Worm (Caenorhabditis elegans) whole organism, young adult: ENCODE measurements around the gene gos-28.
A peak's percentile ranks its signal among the peaks of the same experiment; 100 is the strongest.

Source experiments
- B0336.3 ChIP-seq: fragments of 200-800 bp; sonication (Bioruptor generic); IDR thresholded peaks from 2 replicates; pipeline ENCODE4 v1.3.6; 2022; ENCODE audit warnings: missing genetic modification characterization, missing compliant biosample characterization
- C06A6.2 ChIP-seq: fragments of 200-800 bp; sonication (Bioruptor generic); conservative IDR thresholded peaks from 2 replicates; pipeline ENCODE4 v1.3.6; 2022; ENCODE audit warnings: missing genetic modification characterization, missing compliant biosample characterization
- C17E4.6 ChIP-seq: fragments of 200-800 bp; sonication (Bioruptor generic); IDR thresholded peaks from 2 replicates; pipeline ENCODE4 v1.3.6; 2022; ENCODE audit warnings: missing genetic modification reagents, missing genetic modification characterization, missing compliant biosample characterization
- D2030.7 ChIP-seq: fragments of 200-800 bp; sonication (Bioruptor generic); IDR thresholded peaks from 2 replicates; pipeline ENCODE4 v1.3.6; 2022; ENCODE audit warnings: missing genetic modification reagents, missing genetic modification characterization, missing compliant biosample characterization
- F10E7.11 ChIP-seq: sonication (generic microtip); optimal IDR thresholded peaks from 2 replicates; lab custom pipeline; 2017; ENCODE audit warnings: mild to moderate bottlenecking, missing genetic modification characterization, moderate library complexity, missing compliant biosample characterization
- F23B12.7 ChIP-seq: sonication (generic microtip); optimal IDR thresholded peaks from 2 replicates; lab custom pipeline; 2017; ENCODE audit warnings: missing genetic modification characterization, mild to moderate bottlenecking, missing compliant biosample characterization, antibody characterized with exemption, moderate library complexity; ENCODE audit not compliant: insufficient read depth
- F49E8.2 ChIP-seq: sonication (generic microtip); optimal IDR thresholded peaks from 3 replicates; lab custom pipeline; 2017; ENCODE audit warnings: missing genetic modification characterization, mild to moderate bottlenecking, missing compliant biosample characterization, antibody characterized with exemption, moderate library complexity; ENCODE audit not compliant: insufficient read depth
- F57A8.1 ChIP-seq: fragments of 200-800 bp; sonication (Bioruptor generic); optimal IDR thresholded peaks from 2 replicates; lab custom pipeline; 2018; ENCODE audit warnings: mild to moderate bottlenecking, missing genetic modification characterization, moderate library complexity, missing compliant biosample characterization
- T07F8.4 ChIP-seq: sonication (generic microtip); optimal IDR thresholded peaks from 2 replicates; lab custom pipeline; 2016; ENCODE audit warnings: mild to moderate bottlenecking, missing genetic modification characterization, moderate library complexity, missing compliant biosample characterization
- Y53F4B.3 ChIP-seq: fragments of 200-800 bp; sonication (Bioruptor generic); IDR thresholded peaks from 2 replicates; pipeline ENCODE4 v1.3.6; 2022; ENCODE audit warnings: missing genetic modification reagents, missing genetic modification characterization, missing compliant biosample characterization
- Y56A3A.18 ChIP-seq: fragments of 200-800 bp; sonication (Bioruptor generic); IDR thresholded peaks from 2 replicates; pipeline ENCODE4 v1.3.6; 2022; ENCODE audit warnings: missing genetic modification reagents, missing genetic modification characterization, missing compliant biosample characterization
- Y95B8A.8 ChIP-seq: fragments of 200-800 bp; sonication (Bioruptor generic); IDR thresholded peaks from 2 replicates; pipeline ENCODE4 v1.3.6; 2022; ENCODE audit warnings: missing genetic modification reagents, missing genetic modification characterization, missing compliant biosample characterization
- ama-1 ChIP-seq, 3 experiments: fragments of 150-350 bp in 1 of 3; sonication (generic microtip) in 2 of 3; optimal IDR thresholded peaks; 2 replicates each; lab custom pipeline; 2014 to 2018; ENCODE audit warnings: missing biosample characterization in 2 of 3, missing genetic modification characterization in 2 of 3, missing genetic modification reagents in 2 of 3
- atf-7 ChIP-seq: sonication (generic microtip); optimal IDR thresholded peaks from 2 replicates; lab custom pipeline; 2017; ENCODE audit warnings: mild to moderate bottlenecking, missing genetic modification characterization, missing compliant biosample characterization
- attf-6 ChIP-seq: fragments of 200-800 bp; sonication (Bioruptor generic); IDR thresholded peaks from 2 replicates; pipeline ENCODE4 v1.3.6; 2022; ENCODE audit warnings: missing genetic modification reagents, missing genetic modification characterization, missing compliant biosample characterization
- bed-1 ChIP-seq: fragments of 200-800 bp; sonication (Bioruptor generic); IDR thresholded peaks from 2 replicates; pipeline ENCODE4 v1.3.6; 2022; ENCODE audit warnings: missing genetic modification reagents, missing genetic modification characterization, missing compliant biosample characterization
- bed-2 ChIP-seq: fragments of 200-800 bp; sonication (Bioruptor generic); IDR thresholded peaks from 2 replicates; pipeline ENCODE4 v1.3.6; 2022; ENCODE audit warnings: missing genetic modification reagents, missing genetic modification characterization, missing compliant biosample characterization
- ccch-3 ChIP-seq: fragments of 200-800 bp; sonication (Bioruptor generic); optimal IDR thresholded peaks from 2 replicates; lab custom pipeline; 2018; ENCODE audit warnings: mild to moderate bottlenecking, missing genetic modification characterization, missing compliant biosample characterization
- cebp-2 ChIP-seq: fragments of 200-800 bp; sonication (Bioruptor generic); IDR thresholded peaks from 2 replicates; pipeline ENCODE4 v1.3.6; 2022; ENCODE audit warnings: missing genetic modification characterization, missing compliant biosample characterization
- ceh-27 ChIP-seq: fragments of 200-800 bp; sonication (Bioruptor generic); optimal IDR thresholded peaks from 2 replicates; lab custom pipeline; 2018; ENCODE audit warnings: mild to moderate bottlenecking, missing genetic modification characterization, moderate library complexity, missing compliant biosample characterization
- ceh-79 ChIP-seq: sonication (generic microtip); optimal IDR thresholded peaks from 2 replicates; lab custom pipeline; 2017; ENCODE audit warnings: mild to moderate bottlenecking, missing genetic modification characterization, missing compliant biosample characterization
- egl-18 ChIP-seq: fragments of 200-800 bp; sonication (Bioruptor generic); IDR thresholded peaks from 2 replicates; pipeline ENCODE4 v1.3.6; 2022; ENCODE audit warnings: missing genetic modification reagents, missing genetic modification characterization, missing compliant biosample characterization
- ets-4 ChIP-seq: fragments of 200-800 bp; sonication (Bioruptor generic); optimal IDR thresholded peaks from 2 replicates; lab custom pipeline; 2018; ENCODE audit warnings: mild to moderate bottlenecking, missing genetic modification characterization, missing compliant biosample characterization
- fkh-3 ChIP-seq: sonication (generic microtip); optimal IDR thresholded peaks from 2 replicates; lab custom pipeline; 2016; ENCODE audit warnings: mild to moderate bottlenecking, missing genetic modification characterization, missing compliant biosample characterization
- hlh-26 ChIP-seq: fragments of 200-800 bp; sonication (Bioruptor generic); conservative IDR thresholded peaks from 2 replicates; pipeline ENCODE4 v1.3.6; 2022; ENCODE audit warnings: missing genetic modification reagents, missing genetic modification characterization, missing compliant biosample characterization
- hmg-1.2 ChIP-seq: fragments of 200-800 bp; sonication (Bioruptor generic); IDR thresholded peaks from 2 replicates; pipeline ENCODE4 v1.3.6; 2022; ENCODE audit warnings: missing genetic modification reagents, missing genetic modification characterization, missing compliant biosample characterization
- hrde-1 ChIP-seq: sonication (generic microtip); optimal IDR thresholded peaks from 2 replicates; lab custom pipeline; 2016; ENCODE audit warnings: missing genetic modification characterization, mild to moderate bottlenecking, missing compliant biosample characterization, moderate library complexity, missing genotype, missing genetic modification reagents, borderline replicate concordance
- let-526 ChIP-seq: fragments of 200-800 bp; sonication (Bioruptor generic); IDR thresholded peaks from 2 replicates; pipeline ENCODE4 v1.3.6; 2022; ENCODE audit warnings: missing genetic modification reagents, missing genetic modification characterization, missing compliant biosample characterization
- let-607 ChIP-seq, 2 experiments: fragments of 200-800 bp in 1 of 2; sonication (Bioruptor generic) in 1 of 2; sonication (generic microtip) in 1 of 2; optimal IDR thresholded peaks; 2 replicates each; lab custom pipeline; 2016 to 2018; ENCODE audit warnings: mild to moderate bottlenecking in 2 of 2, missing compliant biosample characterization in 2 of 2, missing genetic modification characterization in 2 of 2, moderate library complexity in 2 of 2, missing genotype in 1 of 2
- lin-54 ChIP-seq: fragments of 200-800 bp; sonication (Bioruptor generic); optimal IDR thresholded peaks from 2 replicates; lab custom pipeline; 2018; ENCODE audit warnings: mild to moderate bottlenecking, missing genetic modification characterization, missing compliant biosample characterization
- lir-1 ChIP-seq: fragments of 200-800 bp; sonication (Bioruptor generic); conservative IDR thresholded peaks from 2 replicates; pipeline ENCODE4 v1.3.6; 2022; ENCODE audit warnings: missing genetic modification reagents, missing genetic modification characterization, missing compliant biosample characterization
- lsl-1 ChIP-seq: fragments of 200-800 bp; sonication (Bioruptor generic); optimal IDR thresholded peaks from 2 replicates; lab custom pipeline; 2018; ENCODE audit warnings: mild to moderate bottlenecking, missing genetic modification characterization, moderate library complexity, missing compliant biosample characterization
- madf-10 ChIP-seq: sonication (generic microtip); optimal IDR thresholded peaks from 2 replicates; lab custom pipeline; 2016; ENCODE audit warnings: mild to moderate bottlenecking, missing genetic modification characterization, missing compliant biosample characterization
- madf-3 ChIP-seq: fragments of 200-800 bp; sonication (Bioruptor generic); IDR thresholded peaks from 2 replicates; pipeline ENCODE4 v1.3.6; 2022; ENCODE audit warnings: missing genetic modification reagents, missing genetic modification characterization, missing compliant biosample characterization
- nhr-80 ChIP-seq: sonication (generic microtip); optimal IDR thresholded peaks from 2 replicates; lab custom pipeline; 2016; ENCODE audit warnings: missing genetic modification characterization, missing compliant biosample characterization
- pha-4 ChIP-seq: fragments of 150-350 bp; sonication (generic microtip); optimal IDR thresholded peaks from 2 replicates; lab custom pipeline; 2014; ENCODE audit warnings: missing biosample characterization, missing genetic modification reagents, missing genetic modification characterization
- repo-1 ChIP-seq: sonication (generic microtip); optimal IDR thresholded peaks from 2 replicates; lab custom pipeline; 2017; ENCODE audit warnings: mild to moderate bottlenecking, missing genetic modification characterization, missing compliant biosample characterization
- rpc-1 ChIP-seq, 2 experiments: fragments of 150-350 bp in 1 of 2; sonication (generic microtip) in 1 of 2; optimal IDR thresholded peaks; 2 replicates each; lab custom pipeline; 2014 to 2018; ENCODE audit warnings: missing biosample characterization in 1 of 2, missing genetic modification characterization in 1 of 2, missing genetic modification reagents in 1 of 2, missing genotype in 1 of 2
- snpc-1.3 ChIP-seq: sonication (generic microtip); optimal IDR thresholded peaks from 2 replicates; lab custom pipeline; 2017; ENCODE audit warnings: missing genetic modification characterization, mild to moderate bottlenecking, missing compliant biosample characterization, antibody characterized with exemption, moderate library complexity, missing genotype, missing genetic modification reagents; ENCODE audit not compliant: insufficient read depth
- snpc-4 ChIP-seq, 5 experiments: fragments of 150-350 bp in 1 of 5; sonication (generic microtip) in 4 of 5; optimal IDR thresholded peaks; 2 replicates each; lab custom pipeline; 2014 to 2018; ENCODE audit warnings: missing genetic modification characterization in 5 of 5, missing biosample characterization in 3 of 5, antibody characterized with exemption in 2 of 5, mild to moderate bottlenecking in 2 of 5, missing compliant biosample characterization in 2 of 5, missing genotype in 2 of 5, moderate library complexity in 2 of 5, missing genetic modification reagents in 1 of 5
- tbx-9 ChIP-seq: sonication (generic microtip); optimal IDR thresholded peaks from 2 replicates; lab custom pipeline; 2016; ENCODE audit warnings: borderline replicate concordance, missing genetic modification characterization, inconsistent platforms, missing compliant biosample characterization
- tlf-1 ChIP-seq: fragments of 200-800 bp; sonication (Bioruptor generic); optimal IDR thresholded peaks from 2 replicates; lab custom pipeline; 2018; ENCODE audit warnings: mild to moderate bottlenecking, missing genetic modification characterization, missing compliant biosample characterization
- ztf-18 ChIP-seq: sonication (generic microtip); optimal IDR thresholded peaks from 2 replicates; lab custom pipeline; 2016; ENCODE audit warnings: missing genotype, mild to moderate bottlenecking, missing genetic modification characterization, missing compliant biosample characterization
- ztf-25 ChIP-seq: fragments of 200-800 bp; sonication (Bioruptor generic); IDR thresholded peaks from 2 replicates; pipeline ENCODE4 v1.3.6; 2022; ENCODE audit warnings: missing genetic modification reagents, missing genetic modification characterization, missing compliant biosample characterization
- ztf-28 ChIP-seq: fragments of 200-800 bp; sonication (Bioruptor generic); IDR thresholded peaks from 2 replicates; pipeline ENCODE4 v1.3.6; 2022; ENCODE audit warnings: missing genetic modification reagents, missing genetic modification characterization, missing compliant biosample characterization
- ztf-6 ChIP-seq: fragments of 200-800 bp; sonication (Bioruptor generic); IDR thresholded peaks from 2 replicates; pipeline ENCODE4 v1.3.6; 2022; ENCODE audit warnings: missing genetic modification reagents, missing genetic modification characterization, missing compliant biosample characterization

Gene gos-28

ce11 chrIII:7369394-7370024, 20.5 kb upstream of the gos-28 start (continued):
- TF ChIP-seq madf-10 (no peak), Y56A3A.18 (GFP tag; lab: Robert Waterston, UW) (0 out of 2 replicates have a peak, but pooled peaks have one; percentile 47), pha-4 (tag; lab: Kevin White, UChicago) (no peak), snpc-4 (GFP tag; optimal IDR thresholded peaks at IDR 0.05; lab: Kevin White, UChicago) (no peak), snpc-4 (tag; optimal IDR thresholded peaks at IDR 0.05; lab: Kevin White, UChicago) (no peak), hlh-26 (GFP tag; lab: Robert Waterston, UW) (no peak), ztf-6 (GFP tag; lab: Robert Waterston, UW) (no peak), rpc-1 (optimal IDR thresholded peaks at IDR 0.05; lab: Kevin White, UChicago) (no peak), rpc-1 (tag; optimal IDR thresholded peaks at IDR 0.05; lab: Kevin White, UChicago) (no peak), tbx-9 (tag; lab: Kevin White, UChicago) (no peak), let-526 (GFP tag; lab: Robert Waterston, UW) (no peak), fkh-3 (tag; lab: Kevin White, UChicago) (no peak), F57A8.1 (GFP tag; lab: Kevin White, UChicago) (no peak), attf-6 (no peak), nhr-80 (no peak), atf-7 (tag; lab: Kevin White, UChicago) (no peak), lir-1 (GFP tag; lab: Robert Waterston, UW) (no peak), ztf-25 (no peak), bed-2 (no peak), hmg-1.2 (no peak), B0336.3 (GFP tag; lab: Robert Waterston, UW) (0 out of 2 replicates have a peak, but pooled peaks have one; percentile 13), cebp-2 (GFP tag; lab: Robert Waterston, UW) (no peak), F49E8.2 (tag; lab: Kevin White, UChicago) (no peak), bed-1 (no peak), ceh-27 (GFP tag; lab: Kevin White, UChicago) (no peak), snpc-1.3 (tag; lab: Kevin White, UChicago) (no peak), C17E4.6 (GFP tag; lab: Robert Waterston, UW) (no peak), lin-54 (no peak), hrde-1 (tag; lab: Kevin White, UChicago) (no peak), F23B12.7 (tag; lab: Kevin White, UChicago) (no peak), ccch-3 (no peak), D2030.7 (GFP tag; lab: Robert Waterston, UW) (no peak), let-607 (tag; optimal IDR thresholded peaks at IDR 0.05; lab: Kevin White, UChicago) (no peak), F10E7.11 (tag; lab: Kevin White, UChicago) (no peak), ztf-28 (GFP tag; lab: Robert Waterston, UW) (no peak), tlf-1 (GFP tag; lab: Kevin White, UChicago) (no peak), ama-1 (optimal IDR thresholded peaks at IDR 0.05; lab: Kevin White, UChicago) (peak; percentile 41), ama-1 (GFP tag; optimal IDR thresholded peaks at IDR 0.05; lab: Kevin White, UChicago) (no peak), egl-18 (no peak), lsl-1 (GFP tag; lab: Kevin White, UChicago) (no peak), repo-1 (peak; percentile 76), ztf-18 (no peak), Y95B8A.8 (0 out of 2 replicates have a peak, but pooled peaks have one; percentile 11), ets-4 (GFP tag; lab: Kevin White, UChicago) (no peak), C06A6.2 (GFP tag; lab: Robert Waterston, UW) (no peak; the same call in 1 of the 2 replicates), madf-3 (GFP tag; lab: Robert Waterston, UW) (no peak), ceh-79 (no peak), Y53F4B.3 (no peak), T07F8.4 (no peak)
